Fruit fly (Drosophila melanogaster): ENCODE results near the gene Sema1a.

Sema1a gene

DNA sequence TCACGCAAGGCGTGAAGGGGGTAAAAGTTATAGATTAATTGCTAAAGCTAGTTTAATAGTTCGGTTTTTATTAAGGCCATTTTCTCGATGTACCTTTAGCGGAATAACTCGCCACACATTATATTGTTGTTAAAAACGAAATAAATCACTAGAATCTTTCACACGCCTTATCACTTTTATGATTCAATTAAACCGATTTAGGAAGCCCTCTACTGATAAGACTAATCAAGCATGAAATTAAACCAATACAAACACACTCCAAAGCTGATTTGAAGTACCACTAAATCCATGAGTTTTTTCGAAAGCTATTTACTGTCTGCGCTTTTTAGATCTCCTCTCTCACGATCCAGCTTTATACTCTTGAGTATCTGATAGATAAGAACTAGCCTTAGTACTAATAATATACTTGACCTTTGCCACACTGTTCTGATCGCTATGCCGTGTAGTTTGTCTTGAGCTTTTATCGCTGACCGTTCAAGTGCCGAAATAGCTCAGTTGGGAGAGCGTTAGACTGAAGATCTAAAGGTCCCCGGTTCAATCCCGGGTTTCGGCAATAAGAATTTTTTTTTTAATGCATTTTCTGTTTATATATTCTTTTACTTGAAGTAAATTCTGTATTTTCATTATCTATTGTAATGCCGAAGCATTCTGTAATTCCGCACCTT, 28.6 kb downstream of the Sema1a start:
- TF ChIP-seq CG8478 (optimal IDR thresholded peaks at IDR 0.05) (no peak), CTCF (optimal IDR thresholded peaks at IDR 0.05) (no peak)

DNA sequence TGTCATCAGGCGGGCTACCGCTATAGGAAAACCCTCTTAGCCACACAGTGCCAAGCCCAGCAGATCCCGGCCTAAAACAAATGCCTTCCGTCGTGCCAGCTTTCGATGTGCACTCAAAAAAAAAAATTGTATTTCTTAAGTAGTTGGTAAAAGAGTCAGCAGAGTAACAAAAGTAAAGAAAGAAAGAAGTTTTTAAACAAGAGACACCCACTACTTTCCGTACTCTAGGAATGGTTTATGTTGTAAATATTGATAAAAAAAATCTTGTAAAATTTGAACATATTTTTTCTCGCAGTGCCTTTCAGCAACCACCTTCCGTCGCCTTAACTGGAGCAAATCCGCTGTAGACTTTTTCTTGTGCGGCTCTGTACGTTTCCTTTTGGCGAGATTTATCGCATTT, 31.0 kb downstream of the Sema1a start:
- no peak for TF ChIP-seq CTCF (optimal IDR thresholded peaks at IDR 0.05)
- TF ChIP-seq CG8478 (optimal IDR thresholded peaks at IDR 0.05), result no peak

DNA sequence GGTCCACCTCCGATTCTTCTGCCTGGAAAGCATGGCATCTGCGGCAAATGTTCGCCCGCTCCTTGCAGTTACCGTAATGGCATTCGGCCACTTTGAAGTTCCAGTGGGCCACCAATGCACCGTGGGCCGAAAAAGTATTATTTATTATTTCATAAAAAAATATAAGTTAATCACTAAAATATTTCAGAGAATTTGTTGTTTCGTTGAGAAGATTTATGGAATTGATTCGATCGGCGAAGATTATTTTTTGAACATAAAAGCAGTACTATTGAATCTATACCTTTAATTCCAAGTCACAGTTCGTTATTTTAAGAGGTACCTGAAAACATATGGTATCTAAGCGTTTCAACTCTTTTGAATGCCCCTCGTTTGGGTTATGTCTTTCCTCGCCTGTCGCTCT, 32.3 kb downstream of the Sema1a start:
- TF ChIP-seq CTCF (optimal IDR thresholded peaks at IDR 0.05), result no peak
- TF ChIP-seq CG8478 (optimal IDR thresholded peaks at IDR 0.05), result no peak

DNA sequence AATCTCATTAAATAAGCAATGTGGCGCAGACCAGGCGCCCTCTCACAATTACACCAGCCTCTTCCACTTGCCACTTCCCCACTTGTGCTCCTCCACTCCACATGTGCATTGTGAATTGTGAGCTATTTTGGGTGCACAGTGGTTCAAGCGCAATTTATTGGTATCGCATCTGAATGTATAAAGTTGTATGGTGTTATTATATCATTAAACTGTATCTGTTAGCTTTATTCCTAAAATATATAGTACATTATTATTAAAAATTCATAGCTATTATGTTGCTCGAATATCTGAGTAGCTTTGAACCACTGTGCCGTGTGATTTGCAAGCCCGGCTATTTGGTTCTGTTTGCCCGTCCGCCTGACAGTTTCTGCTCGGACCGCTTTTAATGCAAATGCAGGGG, 33.0 kb downstream of the Sema1a start:
- no peak for TF ChIP-seq CG8478 (optimal IDR thresholded peaks at IDR 0.05)
- no peak for TF ChIP-seq CTCF (optimal IDR thresholded peaks at IDR 0.05)

DNA sequence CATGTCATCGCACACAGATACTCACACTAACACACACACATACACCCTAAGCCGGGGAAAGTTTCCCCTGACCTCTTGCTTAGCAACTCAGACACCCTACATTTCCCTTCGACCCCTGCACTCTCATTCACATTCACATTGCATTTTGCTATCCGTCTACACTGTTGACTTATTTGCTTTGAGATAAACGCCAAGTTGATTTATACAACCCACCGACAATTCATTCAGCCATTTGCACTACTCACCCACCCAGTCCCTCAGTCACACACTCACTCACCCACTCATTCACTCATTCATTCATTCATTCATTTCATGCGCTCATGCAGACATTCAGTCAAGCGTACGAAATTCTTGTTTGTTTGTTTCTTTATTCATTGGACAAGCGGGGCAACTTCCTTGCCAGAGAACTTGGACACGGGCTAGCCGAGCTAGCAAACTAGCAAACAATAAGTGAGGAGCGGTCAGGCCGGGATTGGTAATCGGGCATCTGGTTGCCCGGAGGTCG, 34.6 kb downstream of the Sema1a start:
- TF ChIP-seq CG8478 (optimal IDR thresholded peaks at IDR 0.05), result no peak
- TF ChIP-seq CTCF (optimal IDR thresholded peaks at IDR 0.05), result no peak

DNA sequence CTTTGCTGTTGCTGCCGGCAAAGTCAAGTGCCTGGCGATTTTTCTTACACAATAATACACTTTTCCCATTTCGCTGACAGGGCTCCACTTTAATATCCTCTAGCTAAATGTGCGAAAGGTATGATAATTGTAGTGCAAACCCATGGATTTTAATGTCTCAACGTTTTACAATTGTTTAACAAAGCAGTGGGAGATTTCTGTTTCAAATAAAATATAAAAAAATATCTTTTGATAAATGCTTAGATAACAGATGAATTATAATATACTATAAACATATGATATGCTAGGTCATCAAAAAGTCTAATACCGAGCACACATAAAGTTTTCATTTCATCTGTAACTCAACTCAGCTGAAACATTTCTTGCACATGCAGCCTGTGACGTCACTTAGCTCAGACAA, 37.9 kb downstream of the Sema1a start:
- no peak for TF ChIP-seq CTCF (optimal IDR thresholded peaks at IDR 0.05)

DNA sequence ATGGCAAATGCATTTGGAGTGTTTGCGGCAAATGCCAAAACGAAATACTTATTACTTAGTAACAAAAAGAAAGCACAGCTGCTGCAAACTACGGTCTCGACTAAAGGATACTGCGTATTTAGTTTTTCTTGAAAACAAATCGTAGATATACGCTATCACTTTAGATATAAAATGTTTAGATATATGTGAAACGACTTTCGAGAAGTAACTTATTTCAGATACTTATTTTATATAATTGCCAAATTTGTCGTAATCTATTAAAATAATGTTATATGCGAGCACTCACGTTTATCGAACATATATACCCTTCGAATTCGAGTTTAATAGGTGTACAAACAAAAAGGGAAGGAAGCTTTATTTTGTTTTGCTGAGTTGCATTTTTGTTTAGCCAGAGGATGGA, 41.2 kb downstream of the Sema1a start:
- no peak for TF ChIP-seq CTCF (optimal IDR thresholded peaks at IDR 0.05)
- TF ChIP-seq CG8478 (optimal IDR thresholded peaks at IDR 0.05), result no peak

DNA sequence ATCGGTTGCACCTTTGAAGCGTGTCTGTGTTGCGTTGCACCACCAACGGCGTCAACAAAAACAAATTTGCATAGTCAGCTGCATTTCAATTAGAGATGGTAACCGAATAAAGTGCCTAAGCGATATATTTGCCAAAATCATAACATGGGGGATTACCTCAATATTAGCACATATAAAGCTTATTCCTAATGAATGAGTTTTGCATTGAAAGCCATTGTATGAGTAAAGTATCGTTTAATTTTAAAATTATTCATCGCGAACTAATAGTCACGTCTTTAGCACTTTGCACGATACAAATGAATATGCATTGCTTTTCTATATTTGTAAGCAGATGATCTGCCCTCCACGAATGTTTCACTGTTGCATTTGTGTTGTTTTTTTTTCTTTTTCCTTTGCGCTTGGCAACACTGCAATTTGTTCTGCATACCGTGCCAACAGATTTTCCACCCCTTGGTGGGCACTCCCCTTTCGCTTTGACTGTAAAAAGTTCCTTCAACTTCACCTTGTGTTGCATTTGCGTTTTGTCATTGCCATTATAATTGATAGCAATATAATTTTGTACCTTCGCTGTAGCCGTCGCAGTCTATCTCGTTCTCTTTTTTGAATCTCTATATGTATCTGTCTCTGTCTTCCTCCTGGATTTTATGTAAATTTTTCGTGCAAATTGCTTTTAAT, 43.2 kb downstream of the Sema1a start:
- no peak for TF ChIP-seq CG8478 (optimal IDR thresholded peaks at IDR 0.05)

DNA sequence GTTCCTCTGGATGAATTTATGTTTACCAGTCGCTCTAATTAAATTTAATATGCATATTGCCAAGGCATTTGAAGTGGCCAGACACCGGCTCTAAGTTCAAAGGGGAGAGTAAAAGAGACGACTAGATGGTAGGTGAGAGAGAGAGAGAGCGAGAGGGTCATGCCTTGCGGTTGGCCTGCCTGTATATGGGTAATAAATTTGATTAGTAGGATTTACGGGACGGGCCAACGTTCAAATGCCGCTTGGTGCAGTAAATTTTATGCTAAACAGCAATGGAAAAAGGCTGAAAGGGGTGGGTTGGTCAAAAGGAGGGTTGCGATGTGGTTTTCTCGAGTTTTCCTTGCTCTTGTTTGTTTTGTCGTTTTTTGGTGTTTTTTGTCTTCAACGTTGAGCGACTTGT, 46.0 kb downstream of the Sema1a start:
- no peak for TF ChIP-seq CG8478 (optimal IDR thresholded peaks at IDR 0.05)
- TF ChIP-seq CTCF (optimal IDR thresholded peaks at IDR 0.05), result no peak

DNA sequence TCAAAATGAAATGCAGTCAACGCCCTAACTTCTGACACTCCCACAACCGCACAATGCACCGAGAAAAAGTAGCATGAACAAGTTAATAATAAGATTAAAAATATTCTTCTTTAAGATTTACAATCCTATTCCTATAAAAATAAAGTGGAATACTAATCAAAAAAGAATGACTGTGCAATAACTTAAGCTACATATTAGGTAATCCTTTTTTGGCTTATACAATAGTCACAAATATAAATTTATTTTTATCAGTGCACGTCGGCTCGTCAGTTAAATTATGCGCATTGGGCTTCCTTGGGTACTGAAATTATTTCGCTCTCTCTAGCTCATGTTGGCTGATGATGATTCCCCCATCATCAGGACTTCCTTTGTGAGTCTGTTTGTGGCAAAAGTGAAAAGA, 46.8 kb downstream of the Sema1a start:
- TF ChIP-seq CG8478 (optimal IDR thresholded peaks at IDR 0.05) (no peak), CTCF (optimal IDR thresholded peaks at IDR 0.05) (no peak)

DNA sequence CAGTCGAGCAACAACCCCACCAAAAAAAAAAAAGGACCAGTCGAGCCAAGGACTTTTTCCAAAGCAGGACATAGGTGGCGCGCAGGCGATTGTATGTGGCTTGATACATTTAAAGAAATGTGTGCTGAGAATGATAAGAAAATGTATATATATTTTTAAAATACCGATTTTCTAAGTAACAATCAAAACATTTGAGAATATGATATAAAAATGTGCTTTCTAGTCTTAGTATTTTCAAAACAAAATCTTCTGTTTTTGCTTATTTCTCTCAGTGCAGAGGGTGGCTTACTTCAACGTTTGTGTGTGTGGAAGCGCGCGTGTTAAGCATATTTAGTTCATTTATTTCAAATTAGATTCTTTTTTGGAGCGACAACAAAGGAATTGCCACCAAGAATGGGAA, 60.7 kb downstream of the Sema1a start:
- TF ChIP-seq CTCF (optimal IDR thresholded peaks at IDR 0.05) (no peak), CG8478 (optimal IDR thresholded peaks at IDR 0.05) (no peak)

DNA sequence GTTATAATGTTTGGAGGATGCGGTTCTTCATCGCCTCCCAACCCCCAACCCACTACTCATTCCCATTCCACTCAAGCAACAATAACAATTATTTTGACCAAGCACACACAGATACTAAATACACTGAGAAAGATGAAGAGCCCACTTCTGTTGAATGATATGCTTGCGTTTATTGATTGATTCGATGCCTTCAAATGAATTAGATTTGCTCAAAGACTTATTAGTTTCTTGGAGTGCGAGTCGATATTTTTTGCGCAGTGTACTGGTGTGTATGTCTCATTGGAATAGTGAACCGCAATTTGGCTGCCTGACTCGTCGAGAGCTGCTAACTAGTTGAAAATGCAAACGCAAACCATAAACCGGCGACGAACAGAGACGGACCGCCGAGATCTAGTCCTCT, 68.9 kb downstream of the Sema1a start:
- no peak for TF ChIP-seq CTCF (optimal IDR thresholded peaks at IDR 0.05)
- no peak for TF ChIP-seq CG8478 (optimal IDR thresholded peaks at IDR 0.05)

DNA sequence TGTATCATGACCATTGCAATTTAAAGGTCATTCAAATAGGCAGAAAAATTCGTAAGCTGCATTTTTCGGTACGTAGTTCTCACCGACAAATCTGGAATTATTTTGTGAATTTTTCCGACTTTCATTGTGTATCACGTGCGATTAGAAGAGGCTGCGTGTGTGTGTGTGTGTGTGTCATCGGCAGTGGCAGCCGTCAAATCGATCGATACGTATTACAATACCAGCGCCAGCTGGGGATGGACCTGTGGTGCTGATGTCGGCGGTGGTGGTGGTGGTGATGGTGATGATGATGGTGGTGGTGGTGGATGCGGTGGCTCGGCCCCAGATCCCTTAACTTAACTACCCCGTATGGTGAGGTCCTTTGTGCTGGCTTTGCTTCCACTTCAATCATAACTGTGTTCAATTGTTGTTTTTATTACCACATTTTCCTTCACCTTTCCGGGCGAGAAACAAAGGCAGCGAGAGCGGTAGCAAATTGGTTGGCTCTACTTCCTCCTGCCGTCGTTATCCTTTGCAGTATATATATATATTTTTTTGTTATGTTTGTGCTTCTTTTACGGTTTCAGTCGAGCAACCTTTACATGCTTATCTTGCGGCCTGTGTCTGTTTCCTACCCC, 70.1 kb downstream of the Sema1a start:
- TF ChIP-seq CG8478 (optimal IDR thresholded peaks at IDR 0.05) (no peak), CTCF (optimal IDR thresholded peaks at IDR 0.05) (no peak)

DNA sequence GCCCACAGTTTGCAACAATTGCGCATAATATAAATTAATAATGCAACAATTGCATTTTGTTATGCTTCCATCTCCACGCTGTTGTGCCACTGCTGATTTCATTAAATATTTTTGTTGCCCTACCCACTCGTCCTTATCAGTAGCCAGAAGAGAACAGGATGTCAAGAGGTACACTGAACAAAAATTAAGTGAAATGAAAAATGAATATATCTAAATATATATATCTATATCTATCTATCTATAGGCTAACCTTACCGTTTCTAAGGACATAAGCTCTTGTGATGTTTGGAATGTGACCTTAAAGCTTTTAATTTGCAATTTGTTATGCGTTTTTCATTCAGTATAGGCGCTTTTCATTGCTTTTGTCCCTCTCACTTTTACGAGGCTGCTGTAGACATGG, 70.7 kb downstream of the Sema1a start:
- TF ChIP-seq CG8478 (optimal IDR thresholded peaks at IDR 0.05), result no peak
- TF ChIP-seq CTCF (optimal IDR thresholded peaks at IDR 0.05), result no peak

DNA sequence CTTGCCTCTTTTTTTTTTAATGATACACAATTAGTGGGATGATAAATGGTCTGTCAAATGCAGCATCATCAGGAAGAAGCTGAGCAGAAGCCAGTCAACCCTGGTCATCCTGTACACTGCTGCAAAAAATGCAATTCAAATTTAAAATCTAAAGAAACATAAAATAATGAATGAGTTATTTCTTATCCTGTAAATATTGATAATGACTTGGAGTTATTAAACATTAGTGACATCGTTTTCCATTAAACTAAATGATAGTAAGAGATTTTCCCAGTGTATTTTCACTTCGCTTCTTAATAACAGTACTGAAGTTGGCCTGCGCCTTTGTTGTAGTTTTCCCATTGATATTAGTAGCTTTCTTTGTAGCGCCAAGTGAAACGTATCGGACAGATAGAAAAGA, 73.0 kb downstream of the Sema1a start:
- TF ChIP-seq CG8478 (optimal IDR thresholded peaks at IDR 0.05), result no peak
- TF ChIP-seq CTCF (optimal IDR thresholded peaks at IDR 0.05), result no peak

DNA sequence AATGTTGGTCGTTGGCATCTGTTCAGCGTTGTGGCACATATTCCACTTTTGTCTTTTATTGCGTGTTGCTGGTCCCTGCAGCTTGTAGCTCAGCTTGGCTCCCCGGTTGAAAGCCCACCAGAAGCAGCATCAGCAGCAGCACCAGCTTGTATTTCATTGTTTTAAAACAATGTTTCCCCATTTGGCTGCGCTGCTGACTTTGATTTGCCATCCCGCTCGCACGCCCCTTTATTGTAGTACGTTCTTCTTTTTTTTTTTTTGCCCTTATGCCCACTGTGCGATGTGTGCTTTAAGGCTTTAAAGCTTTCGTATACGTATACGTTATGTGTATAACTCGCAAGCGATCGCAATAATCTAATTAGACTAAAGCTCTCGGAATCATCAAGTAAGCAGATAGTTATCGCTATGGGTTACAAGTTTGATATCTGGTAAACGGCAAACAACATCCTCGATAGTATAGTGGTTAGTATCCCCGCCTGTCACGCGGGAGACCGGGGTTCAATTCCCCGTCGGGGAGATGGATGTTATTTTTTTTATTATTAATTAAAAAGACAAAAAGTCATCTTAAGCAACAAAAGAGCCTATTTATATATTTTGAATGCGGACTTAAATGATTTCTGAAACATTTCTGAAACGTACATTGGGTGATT, 77.8 kb downstream of the Sema1a start:
- TF ChIP-seq CG8478 (optimal IDR thresholded peaks at IDR 0.05) (no peak), CTCF (optimal IDR thresholded peaks at IDR 0.05) (no peak)

Measured in S2 (cell line).